Worm (Caenorhabditis elegans): ENCODE measurements around the gene R02F2.9.

R02F2.9 gene

DNA sequence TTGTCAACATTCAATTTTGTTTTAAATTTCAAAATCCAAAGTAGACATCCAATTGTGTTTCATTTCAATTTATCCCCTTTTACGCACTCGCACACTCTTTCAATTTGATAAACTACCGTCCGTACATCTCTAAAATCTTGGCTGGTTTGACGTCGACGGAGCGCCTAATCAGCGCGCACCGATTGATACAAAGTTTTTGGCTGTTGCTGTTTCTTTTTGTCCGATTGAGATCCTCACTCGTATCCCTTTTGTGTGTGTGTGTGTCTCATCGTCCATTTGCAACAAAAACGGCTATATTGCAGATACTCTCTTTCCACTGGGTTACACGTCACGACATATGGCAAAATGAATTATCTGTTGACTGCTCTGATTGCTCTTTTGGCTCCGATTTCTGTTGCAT is 24.8 kb upstream of the R02F2.9 start, which contains the start of gene lon-1:
lon-1 (plus strand) TSS at position 301 of the 400 bp plus-strand sequence.
- TF ChIP-seq F13C5.2 (tag; optimal IDR thresholded peaks at IDR 0.05) (no peak), flt-1 (GFP tag; IDR thresholded peaks at IDR 0.05) (no peak), hnd-1 (tag; optimal IDR thresholded peaks at IDR 0.05) (no peak), tbx-37 (GFP tag; conservative IDR thresholded peaks at IDR 0.05) (no peak), ceh-13 (GFP tag; optimal IDR thresholded peaks at IDR 0.05) (no peak), scrt-1 (GFP tag; IDR thresholded peaks at IDR 0.05) (no peak), tra-4 (tag; optimal IDR thresholded peaks at IDR 0.05) (no peak), ama-1 (optimal IDR thresholded peaks at IDR 0.05) (no peak), ceh-36 (tag; optimal IDR thresholded peaks at IDR 0.05) (no peak), hmbx-1 (tag; optimal IDR thresholded peaks at IDR 0.05) (no peak)

- no peak for TF ChIP-seq ets-7 (tag; optimal IDR thresholded peaks at IDR 0.05)
- no peak for TF ChIP-seq aly-1 (tag; optimal IDR thresholded peaks at IDR 0.05)
- no peak for TF ChIP-seq F13C5.2 (tag; optimal IDR thresholded peaks at IDR 0.05)
- TF ChIP-seq sea-1 (GFP tag; conservative IDR thresholded peaks at IDR 0.05): no peak
- no peak for TF ChIP-seq tbx-11 (GFP tag; IDR thresholded peaks at IDR 0.05)
- TF ChIP-seq ceh-36 (tag; optimal IDR thresholded peaks at IDR 0.05): no peak
- no peak for TF ChIP-seq flt-1 (GFP tag; IDR thresholded peaks at IDR 0.05)
- no peak for TF ChIP-seq ama-1 (optimal IDR thresholded peaks at IDR 0.05)
- TF ChIP-seq hnd-1 (tag; optimal IDR thresholded peaks at IDR 0.05): no peak
- TF ChIP-seq B0310.2 (tag; optimal IDR thresholded peaks at IDR 0.05): no peak
- no peak for TF ChIP-seq scrt-1 (GFP tag; IDR thresholded peaks at IDR 0.05)
- TF ChIP-seq hmbx-1 (tag; optimal IDR thresholded peaks at IDR 0.05): no peak
- TF ChIP-seq hmg-4 (GFP tag; optimal IDR thresholded peaks at IDR 0.05): no peak
- no peak for TF ChIP-seq tbx-37 (GFP tag; conservative IDR thresholded peaks at IDR 0.05)
- TF ChIP-seq tra-4 (tag; optimal IDR thresholded peaks at IDR 0.05): no peak
Measured at ce11 chrIII:5478011-5478410, 21.0 kb upstream of the R02F2.9 start, which contains the start of gene R02F2.10. Gene R02F2.10 (plus strand): TSS chrIII:5478311.

- no peak for TF ChIP-seq ceh-13 (GFP tag; optimal IDR thresholded peaks at IDR 0.05)
- TF ChIP-seq F13C5.2 (tag; optimal IDR thresholded peaks at IDR 0.05): no peak
- no peak for TF ChIP-seq tbx-37 (GFP tag; conservative IDR thresholded peaks at IDR 0.05)
- TF ChIP-seq B0310.2 (tag; optimal IDR thresholded peaks at IDR 0.05): no peak
- no peak for TF ChIP-seq ama-1 (optimal IDR thresholded peaks at IDR 0.05)
- no peak for TF ChIP-seq hmg-4 (GFP tag; optimal IDR thresholded peaks at IDR 0.05)
- no peak for TF ChIP-seq hmbx-1 (tag; optimal IDR thresholded peaks at IDR 0.05)
- no peak for TF ChIP-seq flt-1 (GFP tag; IDR thresholded peaks at IDR 0.05)
- no peak for TF ChIP-seq sea-1 (GFP tag; conservative IDR thresholded peaks at IDR 0.05)
- TF ChIP-seq ceh-36 (tag; optimal IDR thresholded peaks at IDR 0.05): no peak
- no peak for TF ChIP-seq hnd-1 (tag; optimal IDR thresholded peaks at IDR 0.05)
- TF ChIP-seq ets-7 (tag; optimal IDR thresholded peaks at IDR 0.05): no peak
- no peak for TF ChIP-seq tbx-11 (GFP tag; IDR thresholded peaks at IDR 0.05)
- TF ChIP-seq scrt-1 (GFP tag; IDR thresholded peaks at IDR 0.05): no peak
- TF ChIP-seq aly-1 (tag; optimal IDR thresholded peaks at IDR 0.05): no peak
- TF ChIP-seq pes-1 (GFP tag; IDR thresholded peaks at IDR 0.05): no peak
- no peak for TF ChIP-seq tra-4 (tag; optimal IDR thresholded peaks at IDR 0.05)
Measured at ce11 chrIII:5478824-5479368, 20.1 kb upstream of the R02F2.9 start, which contains the start of the genes R02F2.6 and R02F2.5. Gene R02F2.6 (minus strand): TSS chrIII:5478924. Gene R02F2.5 (plus strand): TSS chrIII:5479318.

DNA sequence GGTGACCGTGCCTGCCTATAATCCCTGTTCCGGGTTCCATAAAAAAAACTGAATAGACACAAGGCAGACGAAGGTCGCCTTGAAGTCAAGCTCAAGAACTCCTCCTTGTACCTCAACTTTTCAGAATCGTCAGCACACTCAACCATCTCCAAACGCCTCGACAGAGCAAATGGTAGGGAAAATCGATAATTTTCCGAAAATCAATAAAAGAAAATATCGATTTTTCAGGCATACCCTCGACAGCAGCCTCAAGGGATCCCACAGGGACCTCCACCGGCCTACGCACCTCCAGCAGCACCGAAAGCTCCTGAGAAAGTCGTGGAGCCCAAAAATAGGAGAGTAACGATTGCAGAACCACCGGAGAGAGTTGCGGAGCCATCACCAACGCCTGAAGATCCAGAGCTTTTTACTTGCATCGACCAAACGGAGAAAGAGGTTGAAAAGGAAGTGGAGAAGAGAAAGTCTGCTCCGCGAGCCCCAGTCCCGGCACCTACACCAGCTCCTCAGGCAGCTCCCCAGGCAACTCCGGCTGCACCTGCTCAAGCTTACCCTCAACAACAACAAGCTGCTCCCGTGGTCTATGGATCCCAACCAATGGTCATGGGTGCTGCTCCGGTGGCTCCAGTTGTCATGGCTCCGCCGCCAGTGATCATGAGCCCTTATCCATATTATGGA is 19.4 kb upstream of the R02F2.9 start:
- TF ChIP-seq scrt-1 (GFP tag; IDR thresholded peaks at IDR 0.05): no peak
- no peak for TF ChIP-seq F13C5.2 (tag; optimal IDR thresholded peaks at IDR 0.05)
- TF ChIP-seq tbx-11 (GFP tag; IDR thresholded peaks at IDR 0.05): 0 out of 2 replicates have a peak, but pooled peaks have one; percentile 7
- TF ChIP-seq flt-1 (GFP tag; IDR thresholded peaks at IDR 0.05): no peak
- no peak for TF ChIP-seq tra-4 (tag; optimal IDR thresholded peaks at IDR 0.05)
- TF ChIP-seq pes-1 (GFP tag; IDR thresholded peaks at IDR 0.05): no peak

DNA sequence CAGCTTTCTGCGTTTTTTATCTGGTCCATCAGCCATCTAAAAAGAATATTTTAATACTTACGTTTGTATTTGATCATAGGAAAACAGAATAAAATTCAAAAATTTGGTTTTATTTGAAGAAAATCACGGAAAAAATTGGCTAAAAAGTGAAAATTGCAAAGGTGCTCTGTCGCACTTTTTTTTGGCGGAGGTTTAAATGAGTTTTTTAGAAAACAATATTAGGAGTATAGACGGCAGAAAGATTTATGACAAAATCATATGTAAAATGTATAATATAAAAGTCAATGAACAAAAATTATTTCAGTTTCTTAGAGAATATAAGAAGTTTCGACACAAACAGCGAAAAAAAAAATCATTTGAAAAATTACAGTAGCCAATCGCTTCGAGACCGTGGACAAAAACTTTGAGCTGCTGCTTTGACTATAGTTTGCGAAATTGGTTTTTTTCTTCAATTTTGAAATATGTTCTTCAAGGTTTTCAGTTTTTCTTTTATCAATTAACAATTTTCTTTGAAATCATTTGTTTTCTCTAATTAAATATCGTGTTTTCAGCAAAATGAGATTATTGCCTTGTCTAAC is 15.2 kb upstream of the R02F2.9 start, which contains the start of the genes R02F2.7 and R02F2.4:
R02F2.7 (minus strand) TSS at position 36 of the 578 bp plus-strand sequence.
R02F2.4 (plus strand) TSS at position 552 of the 578 bp plus-strand sequence.
- TF ChIP-seq hmbx-1 (tag; optimal IDR thresholded peaks at IDR 0.05) (no peak), ceh-36 (tag; optimal IDR thresholded peaks at IDR 0.05) (no peak), hmg-4 (GFP tag; optimal IDR thresholded peaks at IDR 0.05) (no peak), flt-1 (GFP tag; IDR thresholded peaks at IDR 0.05) (no peak), ama-1 (optimal IDR thresholded peaks at IDR 0.05) (no peak), F13C5.2 (tag; optimal IDR thresholded peaks at IDR 0.05) (no peak), ets-7 (tag; optimal IDR thresholded peaks at IDR 0.05) (no peak), aly-1 (tag; optimal IDR thresholded peaks at IDR 0.05) (no peak), pes-1 (GFP tag; IDR thresholded peaks at IDR 0.05) (no peak), tbx-37 (GFP tag; conservative IDR thresholded peaks at IDR 0.05) (no peak), hnd-1 (tag; optimal IDR thresholded peaks at IDR 0.05) (no peak), B0310.2 (tag; optimal IDR thresholded peaks at IDR 0.05) (no peak), tbx-11 (GFP tag; IDR thresholded peaks at IDR 0.05) (no peak), sea-1 (GFP tag; conservative IDR thresholded peaks at IDR 0.05) (no peak), scrt-1 (GFP tag; IDR thresholded peaks at IDR 0.05) (no peak)

ce11 chrIII:5486345-5486744 is 12.6 kb upstream of the R02F2.9 start:
- no peak for TF ChIP-seq scrt-1 (GFP tag; IDR thresholded peaks at IDR 0.05)
- TF ChIP-seq pes-1 (GFP tag; IDR thresholded peaks at IDR 0.05): no peak
- TF ChIP-seq B0310.2 (tag; optimal IDR thresholded peaks at IDR 0.05): no peak
- TF ChIP-seq sea-1 (GFP tag; conservative IDR thresholded peaks at IDR 0.05): no peak
- TF ChIP-seq F13C5.2 (tag; optimal IDR thresholded peaks at IDR 0.05): no peak
- TF ChIP-seq hnd-1 (tag; optimal IDR thresholded peaks at IDR 0.05): no peak
- TF ChIP-seq tbx-11 (GFP tag; IDR thresholded peaks at IDR 0.05): no peak
- TF ChIP-seq ceh-36 (tag; optimal IDR thresholded peaks at IDR 0.05): no peak

All from whole organism, early embryonic.